Worm (Caenorhabditis elegans): Measurements from ENCODE around the gene nsph-4.2.
"Not testable (repeated sequence)": the region's sequence is repeated elsewhere in the genome, so short reads cannot be mapped to it uniquely, and the experiment has no call there.

DNA sequence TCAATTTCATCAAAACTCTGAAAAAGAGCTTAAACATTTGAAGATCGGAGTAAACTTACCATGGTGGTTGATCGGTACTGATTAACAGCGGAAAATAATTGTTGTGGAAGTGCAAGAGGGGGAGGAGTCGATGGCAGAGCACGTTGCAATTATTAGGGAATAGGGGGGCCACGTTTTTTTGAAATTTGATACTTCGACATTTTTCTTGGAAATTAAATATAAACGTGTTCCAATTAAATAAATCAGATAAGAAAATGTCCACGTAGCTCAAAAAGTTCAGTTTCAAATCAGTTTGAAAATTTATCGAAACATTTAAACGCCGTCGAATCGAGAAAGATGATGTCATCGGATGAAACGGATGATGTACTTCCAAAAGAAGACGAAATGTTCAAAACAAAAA, 38.1 kb downstream of the nsph-4.2 start, which contains the start of gene F36H12.9:
- not testable (repeated sequence) for TF ChIP-seq W03F9.2, him-1 (tag; optimal IDR thresholded peaks at IDR 0.05)
